Fruit fly (Drosophila melanogaster) whole organism, prepupa: ENCODE results near the gene CG31441.
A peak's percentile ranks its signal among the peaks of the same experiment; 100 is the strongest.

Source experiments
- Blimp-1 ChIP-seq: fragments of 200-800 bp; sonication (Bioruptor generic); optimal IDR thresholded peaks from 3 replicates; lab custom pipeline; 2017; ENCODE audit warnings: missing biosample characterization, missing genetic modification characterization, mild to moderate bottlenecking, moderate library complexity, missing genetic modification reagents
- CG11902 ChIP-seq: fragments of 200-800 bp; sonication (Bioruptor generic); optimal IDR thresholded peaks from 3 replicates; lab custom pipeline; 2016; ENCODE audit warnings: missing biosample characterization, missing genetic modification characterization
- CG15336 ChIP-seq: fragments of 200-800 bp; sonication (Bioruptor generic); IDR thresholded peaks from 2 replicates; pipeline ENCODE4 v1.3.6; 2022; ENCODE audit warnings: missing biosample characterization, missing genetic modification characterization
- CG1621 ChIP-seq: fragments of 200-800 bp; sonication (Bioruptor generic); optimal IDR thresholded peaks from 3 replicates; lab custom pipeline; 2018; ENCODE audit warnings: missing biosample characterization, mild to moderate bottlenecking, missing genetic modification characterization
- CG16779 ChIP-seq: fragments of 200-800 bp; sonication (Bioruptor generic); optimal IDR thresholded peaks from 3 replicates; lab custom pipeline; 2017; ENCODE audit warnings: missing biosample characterization, mild to moderate bottlenecking, missing genetic modification characterization
- CG34406 ChIP-seq: fragments of 200-800 bp; sonication (Bioruptor generic); optimal IDR thresholded peaks from 3 replicates; lab custom pipeline; 2016; ENCODE audit warnings: missing biosample characterization, missing genetic modification characterization
- CG3919 ChIP-seq: fragments of 200-800 bp; sonication (Bioruptor generic); optimal IDR thresholded peaks from 3 replicates; lab custom pipeline; 2016; ENCODE audit warnings: missing biosample characterization, missing genetic modification characterization
- CG6163 ChIP-seq: fragments of 200-800 bp; sonication (Bioruptor generic); IDR thresholded peaks from 3 replicates; pipeline ENCODE4 v1.3.6; 2022; ENCODE audit warnings: missing biosample characterization, missing genetic modification characterization
- CG6276 ChIP-seq: fragments of 200-800 bp; sonication (Bioruptor generic); optimal IDR thresholded peaks from 2 replicates; lab custom pipeline; 2017; ENCODE audit warnings: missing biosample characterization, mild to moderate bottlenecking, missing genetic modification characterization
- CG6792 ChIP-seq: fragments of 200-800 bp; sonication (Bioruptor generic); optimal IDR thresholded peaks from 3 replicates; lab custom pipeline; 2016; ENCODE audit warnings: missing biosample characterization, missing genetic modification characterization
- CG6808 ChIP-seq: fragments of 200-800 bp; sonication (Bioruptor generic); optimal IDR thresholded peaks from 3 replicates; lab custom pipeline; 2017; ENCODE audit warnings: missing biosample characterization, missing genetic modification characterization, mild to moderate bottlenecking, moderate library complexity, missing genetic modification reagents
- CG7368 ChIP-seq: fragments of 200-800 bp; sonication (Bioruptor generic); optimal IDR thresholded peaks from 3 replicates; lab custom pipeline; 2016; ENCODE audit warnings: missing biosample characterization, missing genetic modification characterization
- CG8119 ChIP-seq: fragments of 200-800 bp; sonication (Bioruptor generic); IDR thresholded peaks from 3 replicates; pipeline ENCODE4 v1.3.6; 2022; ENCODE audit warnings: missing biosample characterization, missing genetic modification characterization
- Eip75B ChIP-seq: fragments of 200-800 bp; sonication (Bioruptor generic); optimal IDR thresholded peaks from 3 replicates; lab custom pipeline; 2016; ENCODE audit warnings: missing biosample characterization, missing genetic modification characterization
- Eip78C ChIP-seq: fragments of 200-800 bp; sonication (Bioruptor generic); peaks from one replicate; lab custom pipeline; 2016; ENCODE audit warnings: missing biosample characterization, missing genetic modification characterization
- Ets21C ChIP-seq: fragments of 200-800 bp; sonication (Bioruptor generic); optimal IDR thresholded peaks from 3 replicates; lab custom pipeline; 2016; ENCODE audit warnings: missing biosample characterization, missing genetic modification characterization
- Gug ChIP-seq: fragments of 200-800 bp; sonication (Bioruptor generic); IDR thresholded peaks from 2 replicates; pipeline ENCODE4 v1.3.6; 2022; ENCODE audit warnings: missing biosample characterization, missing genetic modification characterization
- Hr38 ChIP-seq: sonication (Bioruptor generic); optimal IDR thresholded peaks from 2 replicates; lab custom pipeline; 2016; ENCODE audit warnings: missing biosample characterization, missing genetic modification characterization
- Hr4 ChIP-seq: fragments of 200-800 bp; sonication (Bioruptor generic); optimal IDR thresholded peaks from 3 replicates; lab custom pipeline; 2016; ENCODE audit warnings: missing biosample characterization, missing genetic modification characterization
- Lpt ChIP-seq: fragments of 200-800 bp; sonication (Bioruptor generic); optimal IDR thresholded peaks from 3 replicates; lab custom pipeline; 2016; ENCODE audit warnings: missing biosample characterization, missing genetic modification characterization
- Met ChIP-seq: fragments of 200-800 bp; sonication (Bioruptor generic); optimal IDR thresholded peaks from 3 replicates; lab custom pipeline; 2016; ENCODE audit warnings: missing biosample characterization, missing genetic modification characterization
- OdsH ChIP-seq: fragments of 200-800 bp; sonication (Bioruptor generic); optimal IDR thresholded peaks from 3 replicates; lab custom pipeline; 2016; ENCODE audit warnings: missing biosample characterization, missing genetic modification characterization
- Smox ChIP-seq: fragments of 200-800 bp; sonication (Bioruptor generic); optimal IDR thresholded peaks from 3 replicates; lab custom pipeline; 2016; ENCODE audit warnings: missing biosample characterization, missing genetic modification characterization
- Sox102F ChIP-seq: fragments of 200-800 bp; sonication (Bioruptor generic); optimal IDR thresholded peaks from 2 replicates; lab custom pipeline; 2016; ENCODE audit warnings: missing biosample characterization, mild to moderate bottlenecking, missing genetic modification characterization
- Sox14 ChIP-seq: fragments of 200-800 bp; sonication (Bioruptor generic); optimal IDR thresholded peaks from 3 replicates; lab custom pipeline; 2016; ENCODE audit warnings: missing biosample characterization, missing genetic modification characterization
- achi ChIP-seq: fragments of 200-800 bp; sonication (Bioruptor generic); optimal IDR thresholded peaks from 3 replicates; lab custom pipeline; 2016; ENCODE audit warnings: missing biosample characterization, missing genetic modification characterization
- dsx ChIP-seq: fragments of 200-800 bp; optimal IDR thresholded peaks from 3 replicates; lab custom pipeline; 2019; ENCODE audit warnings: missing biosample characterization, mild to moderate bottlenecking, missing genetic modification characterization, moderate library complexity; ENCODE audit not compliant: poor library complexity, severe bottlenecking
- eg ChIP-seq: fragments of 200-800 bp; sonication (Bioruptor generic); IDR thresholded peaks from 3 replicates; pipeline ENCODE4 v1.3.6; 2022; ENCODE audit warnings: missing biosample characterization, missing genetic modification characterization
- esn ChIP-seq: fragments of 200-800 bp; sonication (Bioruptor generic); optimal IDR thresholded peaks from 2 replicates; lab custom pipeline; 2016; ENCODE audit warnings: missing biosample characterization, mild to moderate bottlenecking, missing genetic modification characterization, moderate library complexity
- fd85E ChIP-seq: fragments of 200-800 bp; sonication (Bioruptor generic); optimal IDR thresholded peaks from 3 replicates; lab custom pipeline; 2016; ENCODE audit warnings: missing biosample characterization, missing genetic modification characterization
- fkh ChIP-seq: fragments of 200-800 bp; sonication (Bioruptor generic); optimal IDR thresholded peaks from 3 replicates; lab custom pipeline; 2017; ENCODE audit warnings: missing biosample characterization, mild to moderate bottlenecking, missing genetic modification characterization, moderate library complexity
- lz ChIP-seq: fragments of 200-800 bp; sonication (Bioruptor generic); optimal IDR thresholded peaks from 3 replicates; lab custom pipeline; 2016; ENCODE audit warnings: missing biosample characterization, missing genetic modification characterization
- net ChIP-seq: fragments of 200-800 bp; sonication (Bioruptor generic); optimal IDR thresholded peaks from 3 replicates; lab custom pipeline; 2016; ENCODE audit warnings: missing biosample characterization, missing genetic modification characterization
- pdm3 ChIP-seq: fragments of 200-800 bp; sonication (Bioruptor generic); optimal IDR thresholded peaks from 3 replicates; lab custom pipeline; 2016; ENCODE audit warnings: missing biosample characterization, missing genetic modification characterization
- salr ChIP-seq, 2 experiments: fragments of 200-800 bp; sonication (Bioruptor generic); optimal IDR thresholded peaks; 3 replicates each; lab custom pipeline; 2016 to 2018; ENCODE audit warnings: missing biosample characterization in 2 of 2, missing genetic modification characterization in 2 of 2, mild to moderate bottlenecking in 1 of 2
- ss ChIP-seq, 2 experiments: fragments of 200-800 bp; sonication (Bioruptor generic); optimal IDR thresholded peaks; 2 replicates in 1 of 2; 3 replicates in 1 of 2; lab custom pipeline; 2017 to 2018; ENCODE audit warnings: mild to moderate bottlenecking in 2 of 2, missing biosample characterization in 2 of 2, missing genetic modification characterization in 2 of 2, moderate library complexity in 1 of 2
- svp ChIP-seq: fragments of 200-800 bp; sonication (Bioruptor generic); peaks from one replicate; lab custom pipeline; 2016; ENCODE audit warnings: missing biosample characterization, missing genetic modification characterization
- vri ChIP-seq: fragments of 200-800 bp; sonication (Bioruptor generic); optimal IDR thresholded peaks from 3 replicates; lab custom pipeline; 2016; ENCODE audit warnings: missing biosample characterization, mild to moderate bottlenecking, missing genetic modification characterization

Gene CG31441

dm6 chr3R:11216156-11216630 lies 19.9 kb upstream of the CG31441 start, which contains the start of the genes RpS25 and CG4820 (continued):
- TF ChIP-seq dsx (GFP tag; lab: Kevin White, UChicago) (peak; percentile 31), Gug (no peak), CG16779 (tag; lab: Kevin White, UChicago) (peak; percentile 71), eg (GFP tag; lab: Robert Waterston, UW) (peak; percentile 82), Sox102F (GFP tag; lab: Kevin White, UChicago) (peak; percentile 89), CG6276 (GFP tag; lab: Kevin White, UChicago) (no peak), ss (GFP tag; optimal IDR thresholded peaks at IDR 0.05; lab: Kevin White, UChicago) (peak; percentile 71 to 86), CG8119 (0 out of 3 replicates have a peak, but pooled peaks have one; percentile 42), Ets21C (GFP tag; lab: Kevin White, UChicago) (peak; percentile 64), Hr4 (no peak), Hr38 (GFP tag; lab: Kevin White, UChicago) (no peak), achi (GFP tag; lab: Kevin White, UChicago) (peak; percentile 87), CG34406 (GFP tag; lab: Kevin White, UChicago) (peak; percentile 82), Blimp-1 (peak; percentile 67), CG6808 (peak; percentile 79), net (peak; percentile 88), Lpt (GFP tag; lab: Kevin White, UChicago) (peak; percentile 17), pdm3 (GFP tag; lab: Kevin White, UChicago) (peak; percentile 82), lz (peak; percentile 91), CG11902 (GFP tag; lab: Kevin White, UChicago) (peak; percentile 53), salr (GFP tag; optimal IDR thresholded peaks at IDR 0.05; lab: Kevin White, UChicago) (peak in 1 of 2 experiments; percentile 84), CG1621 (tag; lab: Kevin White, UChicago) (peak; percentile 79)

- TF ChIP-seq CG34406 (GFP tag; lab: Kevin White, UChicago) (no peak), CG11902 (GFP tag; lab: Kevin White, UChicago) (no peak), Met (GFP tag; lab: Kevin White, UChicago) (no peak), fd85E (GFP tag; lab: Kevin White, UChicago) (no peak), Eip78C (GFP tag; lab: Kevin White, UChicago) (peak; percentile 35), svp (no peak), OdsH (GFP tag; lab: Kevin White, UChicago) (no peak), CG7368 (no peak), CG3919 (GFP tag; lab: Kevin White, UChicago) (no peak), Smox (GFP tag; lab: Kevin White, UChicago) (no peak), fkh (GFP tag; lab: Kevin White, UChicago) (peak; percentile 87), Eip75B (GFP tag; lab: Kevin White, UChicago) (peak; percentile 2), CG6792 (GFP tag; lab: Kevin White, UChicago) (no peak), CG6276 (GFP tag; lab: Kevin White, UChicago) (no peak), CG15336 (GFP tag; lab: Robert Waterston, UW) (0 out of 2 replicates have a peak, but pooled peaks have one; percentile 10), vri (GFP tag; lab: Kevin White, UChicago) (peak; percentile 97), esn (peak; percentile 33), CG6163 (no peak), Sox14 (GFP tag; lab: Kevin White, UChicago) (peak; percentile 53)
Measured at dm6 chr3R:11219883-11220282, 16.2 kb upstream of the CG31441 start, which contains the start of gene CG6689. TSS of gene CG6689 (minus strand) at chr3R:11220064.
